Fruit fly (Drosophila melanogaster): ENCODE data around the gene LManIII.

DNA sequence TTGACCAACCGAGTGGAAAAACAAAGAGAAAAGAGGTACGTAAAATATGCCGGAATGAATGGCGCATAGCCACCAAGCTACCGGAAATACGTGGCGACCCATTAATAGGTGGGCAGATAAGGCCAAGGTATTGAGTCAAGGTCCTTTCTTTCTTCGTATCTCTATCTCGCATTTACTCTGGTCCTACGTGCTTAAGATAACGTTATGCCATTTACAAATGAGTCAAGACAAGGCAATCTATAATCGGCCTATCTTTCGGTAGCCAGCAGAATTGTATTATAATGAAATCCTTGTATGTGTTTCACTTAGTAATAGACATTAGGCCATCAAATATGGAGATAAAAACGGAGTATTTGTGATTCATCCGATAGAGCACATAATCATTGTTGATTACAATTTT, 52.1 kb downstream of the LManIII start:
- TF ChIP-seq Sin3A (optimal IDR thresholded peaks at IDR 0.05): no peak
- TF ChIP-seq Myc (optimal IDR thresholded peaks at IDR 0.05): no peak
